Worm (Caenorhabditis elegans) whole organism, young adult: Measurements from ENCODE around the gene gst-8.

Experiments
- B0035.1 ChIP-seq: sonication (generic microtip); optimal IDR thresholded peaks from 2 replicates; lab custom pipeline; 2016; ENCODE audit warnings: missing genetic modification characterization, mild to moderate bottlenecking, missing compliant biosample characterization, missing genotype, missing genetic modification reagents
- F23B12.7 ChIP-seq: sonication (generic microtip); optimal IDR thresholded peaks from 2 replicates; lab custom pipeline; 2017; ENCODE audit warnings: missing genetic modification characterization, mild to moderate bottlenecking, missing compliant biosample characterization, antibody characterized with exemption, moderate library complexity; ENCODE audit not compliant: insufficient read depth
- F49E8.2 ChIP-seq: sonication (generic microtip); optimal IDR thresholded peaks from 3 replicates; lab custom pipeline; 2017; ENCODE audit warnings: missing genetic modification characterization, mild to moderate bottlenecking, missing compliant biosample characterization, antibody characterized with exemption, moderate library complexity; ENCODE audit not compliant: insufficient read depth
- F57C9.4 ChIP-seq: sonication (generic microtip); optimal IDR thresholded peaks from 2 replicates; lab custom pipeline; 2017; ENCODE audit warnings: mild to moderate bottlenecking, missing genetic modification characterization, missing compliant biosample characterization
- lin-26 ChIP-seq: fragments of 200-800 bp; sonication (Bioruptor generic); IDR thresholded peaks from 2 replicates; pipeline ENCODE4 v1.3.6; 2022; ENCODE audit warnings: missing genetic modification reagents, missing genetic modification characterization, missing compliant biosample characterization
- lin-54 ChIP-seq: fragments of 200-800 bp; sonication (Bioruptor generic); optimal IDR thresholded peaks from 2 replicates; lab custom pipeline; 2018; ENCODE audit warnings: mild to moderate bottlenecking, missing genetic modification characterization, missing compliant biosample characterization
- mes-4 ChIP-seq: sonication (generic microtip); optimal IDR thresholded peaks from 2 replicates; lab custom pipeline; 2016; ENCODE audit warnings: missing genotype, missing genetic modification characterization, missing compliant biosample characterization
- nhr-90 ChIP-seq: sonication (generic microtip); optimal IDR thresholded peaks from 2 replicates; lab custom pipeline; 2016; ENCODE audit warnings: missing genotype, mild to moderate bottlenecking, missing genetic modification characterization, missing compliant biosample characterization
- pha-4 ChIP-seq: fragments of 150-350 bp; sonication (generic microtip); optimal IDR thresholded peaks from 2 replicates; lab custom pipeline; 2014; ENCODE audit warnings: missing biosample characterization, missing genetic modification reagents, missing genetic modification characterization
- rcor-1 ChIP-seq: fragments of 200-800 bp; sonication (Bioruptor generic); IDR thresholded peaks from 2 replicates; pipeline ENCODE4 v1.3.6; 2022; ENCODE audit warnings: missing genetic modification reagents, missing genetic modification characterization, missing compliant biosample characterization
- rpc-1 ChIP-seq, 2 experiments: fragments of 150-350 bp in 1 of 2; sonication (generic microtip) in 1 of 2; optimal IDR thresholded peaks; 2 replicates each; lab custom pipeline; 2014 to 2018; ENCODE audit warnings: missing biosample characterization in 1 of 2, missing genetic modification characterization in 1 of 2, missing genetic modification reagents in 1 of 2, missing genotype in 1 of 2
- ztf-22 ChIP-seq: fragments of 200-800 bp; sonication (Bioruptor generic); optimal IDR thresholded peaks from 2 replicates; lab custom pipeline; 2018; ENCODE audit warnings: mild to moderate bottlenecking, missing genetic modification characterization, moderate library complexity, missing compliant biosample characterization

DNA sequence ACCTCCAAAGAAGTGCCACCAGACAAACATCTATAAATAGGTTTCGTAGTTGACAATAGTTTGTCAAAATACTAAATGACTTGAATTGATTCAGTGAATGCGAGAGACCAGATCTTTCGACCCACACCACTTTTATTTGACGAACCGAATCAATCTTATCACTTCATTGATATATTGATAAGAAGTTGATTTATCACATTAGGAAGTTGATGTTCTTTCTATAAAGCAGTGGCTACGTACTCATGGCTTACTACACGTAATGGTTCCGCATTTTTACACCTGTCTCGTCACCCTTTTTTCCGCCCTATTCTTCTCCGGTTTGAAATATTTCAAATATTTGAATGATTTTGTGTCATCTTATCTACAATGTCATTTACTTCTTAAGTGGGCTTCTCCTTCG, 37.1 kb downstream of the gst-8 start:
- TF ChIP-seq pha-4 (tag; lab: Kevin White, UChicago): no peak
- no peak for TF ChIP-seq lin-54 (GFP tag; lab: Kevin White, UChicago)
- no peak for TF ChIP-seq ztf-22 (GFP tag; lab: Kevin White, UChicago)
- TF ChIP-seq F49E8.2: no peak
- TF ChIP-seq mes-4 (tag; lab: Kevin White, UChicago): no peak
- no peak for TF ChIP-seq F57C9.4 (tag; lab: Kevin White, UChicago)
- no peak for TF ChIP-seq lin-26 (GFP tag; lab: Robert Waterston, UW)
- no peak for TF ChIP-seq rcor-1 (GFP tag; lab: Robert Waterston, UW)
- no peak for TF ChIP-seq rpc-1 (optimal IDR thresholded peaks at IDR 0.05; lab: Kevin White, UChicago)
- no peak for TF ChIP-seq rpc-1 (tag; optimal IDR thresholded peaks at IDR 0.05; lab: Kevin White, UChicago)
- no peak for TF ChIP-seq B0035.1
- TF ChIP-seq nhr-90 (tag; lab: Kevin White, UChicago): no peak
- TF ChIP-seq F23B12.7: no peak
